Worm (Caenorhabditis elegans) whole organism, early embryonic: ENCODE data around the gene R12B2.8.

ENCODE experiments used
- B0310.2 ChIP-seq: sonication (generic microtip); optimal IDR thresholded peaks from 2 replicates; lab custom pipeline; 2016; ENCODE audit warnings: mild to moderate bottlenecking, missing genetic modification characterization, missing compliant biosample characterization
- F13C5.2 ChIP-seq: sonication (generic microtip); optimal IDR thresholded peaks from 2 replicates; lab custom pipeline; 2017; ENCODE audit warnings: mild to moderate bottlenecking, missing genetic modification characterization, inconsistent platforms, missing compliant biosample characterization
- aly-1 ChIP-seq: sonication (generic microtip); optimal IDR thresholded peaks from 2 replicates; lab custom pipeline; 2016; ENCODE audit warnings: missing genetic modification characterization, missing compliant biosample characterization
- ama-1 ChIP-seq: fragments of 150-350 bp; optimal IDR thresholded peaks from 2 replicates; lab custom pipeline; 2014
- ceh-13 ChIP-seq: fragments of 200-800 bp; sonication (Bioruptor generic); optimal IDR thresholded peaks from 2 replicates; lab custom pipeline; 2018; ENCODE audit warnings: mild to moderate bottlenecking, missing genetic modification characterization, missing compliant biosample characterization
- ceh-36 ChIP-seq: sonication (generic microtip); optimal IDR thresholded peaks from 2 replicates; lab custom pipeline; 2016; ENCODE audit warnings: missing genetic modification characterization, inconsistent platforms, missing compliant biosample characterization
- ets-7 ChIP-seq: sonication (generic microtip); optimal IDR thresholded peaks from 2 replicates; lab custom pipeline; 2016; ENCODE audit warnings: missing genotype, missing genetic modification characterization, missing compliant biosample characterization
- flt-1 ChIP-seq: fragments of 200-800 bp; sonication (Bioruptor generic); IDR thresholded peaks from 2 replicates; pipeline ENCODE4 v1.3.6; 2022; ENCODE audit warnings: missing genetic modification characterization, missing compliant biosample characterization
- hmbx-1 ChIP-seq: sonication (generic microtip); optimal IDR thresholded peaks from 2 replicates; lab custom pipeline; 2016; ENCODE audit warnings: mild to moderate bottlenecking, missing genetic modification characterization, missing compliant biosample characterization
- hmg-4 ChIP-seq: fragments of 200-800 bp; sonication (Bioruptor generic); optimal IDR thresholded peaks from 2 replicates; lab custom pipeline; 2018; ENCODE audit warnings: mild to moderate bottlenecking, missing genetic modification characterization, missing compliant biosample characterization
- hnd-1 ChIP-seq: sonication (generic microtip); optimal IDR thresholded peaks from 2 replicates; lab custom pipeline; 2016; ENCODE audit warnings: missing genetic modification characterization, missing compliant biosample characterization
- pes-1 ChIP-seq: fragments of 200-800 bp; sonication (Bioruptor generic); IDR thresholded peaks from 2 replicates; pipeline ENCODE4 v1.3.6; 2022; ENCODE audit warnings: missing genetic modification reagents, missing genetic modification characterization, missing compliant biosample characterization
- scrt-1 ChIP-seq: fragments of 200-800 bp; sonication (Bioruptor generic); IDR thresholded peaks from 2 replicates; pipeline ENCODE4 v1.3.6; 2022; ENCODE audit warnings: missing genetic modification characterization, missing compliant biosample characterization
- sea-1 ChIP-seq: fragments of 200-800 bp; sonication (Bioruptor generic); conservative IDR thresholded peaks from 2 replicates; pipeline ENCODE4 v1.3.6; 2022; ENCODE audit warnings: missing genetic modification characterization, missing compliant biosample characterization
- tbx-11 ChIP-seq: fragments of 200-800 bp; sonication (Bioruptor generic); IDR thresholded peaks from 2 replicates; pipeline ENCODE4 v1.3.6; 2022; ENCODE audit warnings: missing genetic modification characterization, missing compliant biosample characterization
- tbx-37 ChIP-seq: fragments of 200-800 bp; sonication (Bioruptor generic); conservative IDR thresholded peaks from 2 replicates; pipeline ENCODE4 v1.3.6; 2022; ENCODE audit warnings: missing genetic modification reagents, missing genetic modification characterization, missing compliant biosample characterization
- tra-4 ChIP-seq: sonication (generic microtip); optimal IDR thresholded peaks from 2 replicates; lab custom pipeline; 2017; ENCODE audit warnings: missing genetic modification characterization, missing compliant biosample characterization

Gene R12B2.8

ce11 chrIII:5838159-5839046, 14.7 kb downstream of the R12B2.8 start:
- TF ChIP-seq tbx-11 (GFP tag; lab: Robert Waterston, UW), result no peak
- no peak for TF ChIP-seq ama-1 (lab: Kevin White, UChicago)
- no peak for TF ChIP-seq hmg-4 (GFP tag; lab: Kevin White, UChicago)
- TF ChIP-seq ceh-13, result no peak
- no peak for TF ChIP-seq hmbx-1
- no peak for TF ChIP-seq aly-1 (tag; lab: Kevin White, UChicago)
- no peak for TF ChIP-seq hnd-1 (tag; lab: Kevin White, UChicago)
- no peak for TF ChIP-seq scrt-1 (GFP tag; lab: Robert Waterston, UW)
- TF ChIP-seq ceh-36 (tag; lab: Kevin White, UChicago), result no peak

- TF ChIP-seq F13C5.2 (tag; lab: Kevin White, UChicago) (no peak), ceh-36 (tag; lab: Kevin White, UChicago) (no peak), hmbx-1 (no peak), ets-7 (tag; lab: Kevin White, UChicago) (no peak), pes-1 (no peak), sea-1 (GFP tag; lab: Robert Waterston, UW) (no peak)
Measured at ce11 chrIII:5839147-5839546, 15.4 kb downstream of the R12B2.8 start.

- TF ChIP-seq B0310.2 (no peak), flt-1 (GFP tag; lab: Robert Waterston, UW) (no peak), pes-1 (no peak), ceh-13 (no peak), ama-1 (lab: Kevin White, UChicago) (no peak), sea-1 (GFP tag; lab: Robert Waterston, UW) (no peak)
Measured at ce11 chrIII:5839598-5839997, 15.9 kb downstream of the R12B2.8 start.

- no peak for TF ChIP-seq hmbx-1
- no peak for TF ChIP-seq tra-4
- no peak for TF ChIP-seq sea-1 (GFP tag; lab: Robert Waterston, UW)
- no peak for TF ChIP-seq hmg-4 (GFP tag; lab: Kevin White, UChicago)
- TF ChIP-seq ceh-13, result no peak
- TF ChIP-seq ama-1 (lab: Kevin White, UChicago), result no peak
- no peak for TF ChIP-seq tbx-11 (GFP tag; lab: Robert Waterston, UW)
- no peak for TF ChIP-seq tbx-37
- no peak for TF ChIP-seq ets-7 (tag; lab: Kevin White, UChicago)
- no peak for TF ChIP-seq ceh-36 (tag; lab: Kevin White, UChicago)
- TF ChIP-seq hnd-1 (tag; lab: Kevin White, UChicago), result no peak
- no peak for TF ChIP-seq aly-1 (tag; lab: Kevin White, UChicago)
- TF ChIP-seq flt-1 (GFP tag; lab: Robert Waterston, UW), result no peak
Measured at ce11 chrIII:5840277-5840676, 16.6 kb downstream of the R12B2.8 start.

- TF ChIP-seq ceh-13 (no peak), flt-1 (GFP tag; lab: Robert Waterston, UW) (no peak), scrt-1 (GFP tag; lab: Robert Waterston, UW) (no peak), hmbx-1 (no peak), aly-1 (tag; lab: Kevin White, UChicago) (no peak), tbx-11 (GFP tag; lab: Robert Waterston, UW) (no peak), tra-4 (no peak), F13C5.2 (tag; lab: Kevin White, UChicago) (no peak), sea-1 (GFP tag; lab: Robert Waterston, UW) (no peak), ama-1 (lab: Kevin White, UChicago) (no peak), ets-7 (tag; lab: Kevin White, UChicago) (no peak), ceh-36 (tag; lab: Kevin White, UChicago) (no peak), hmg-4 (GFP tag; lab: Kevin White, UChicago) (no peak), pes-1 (no peak), B0310.2 (no peak), tbx-37 (no peak), hnd-1 (tag; lab: Kevin White, UChicago) (no peak)
Measured at ce11 chrIII:5840815-5841573, 17.3 kb downstream of the R12B2.8 start.

- TF ChIP-seq ets-7 (tag; lab: Kevin White, UChicago), result no peak
- no peak for TF ChIP-seq scrt-1 (GFP tag; lab: Robert Waterston, UW)
- TF ChIP-seq hmbx-1, result no peak
- TF ChIP-seq tbx-11 (GFP tag; lab: Robert Waterston, UW), result no peak
- TF ChIP-seq tbx-37, result no peak
- TF ChIP-seq tra-4, result no peak
- no peak for TF ChIP-seq pes-1
- TF ChIP-seq sea-1 (GFP tag; lab: Robert Waterston, UW), result no peak
- TF ChIP-seq flt-1 (GFP tag; lab: Robert Waterston, UW), result no peak
- TF ChIP-seq hmg-4 (GFP tag; lab: Kevin White, UChicago), result no peak
- TF ChIP-seq ama-1 (lab: Kevin White, UChicago), result no peak
Measured at ce11 chrIII:5841676-5842075, 18.0 kb downstream of the R12B2.8 start.

- TF ChIP-seq tra-4, result no peak
- TF ChIP-seq ama-1 (lab: Kevin White, UChicago), result no peak
- TF ChIP-seq F13C5.2 (tag; lab: Kevin White, UChicago), result no peak
- no peak for TF ChIP-seq scrt-1 (GFP tag; lab: Robert Waterston, UW)
- TF ChIP-seq hmg-4 (GFP tag; lab: Kevin White, UChicago), result no peak
- TF ChIP-seq tbx-37, result no peak
- TF ChIP-seq flt-1 (GFP tag; lab: Robert Waterston, UW), result no peak
- TF ChIP-seq pes-1, result no peak
- TF ChIP-seq ceh-13, result no peak
- no peak for TF ChIP-seq tbx-11 (GFP tag; lab: Robert Waterston, UW)
- no peak for TF ChIP-seq hnd-1 (tag; lab: Kevin White, UChicago)
- no peak for TF ChIP-seq B0310.2
- no peak for TF ChIP-seq hmbx-1
- no peak for TF ChIP-seq sea-1 (GFP tag; lab: Robert Waterston, UW)
- TF ChIP-seq aly-1 (tag; lab: Kevin White, UChicago), result no peak
- no peak for TF ChIP-seq ceh-36 (tag; lab: Kevin White, UChicago)
- no peak for TF ChIP-seq ets-7 (tag; lab: Kevin White, UChicago)
Measured at ce11 chrIII:5842920-5843319, 19.2 kb downstream of the R12B2.8 start.
